Worm (Caenorhabditis elegans): ENCODE measurements around the gene srw-7.

The srw-7 gene

ce11 chrV:3805961-3806360 lies at the start of gene srw-7:
srw-7 (plus strand) TSS chrV:3806261.
- no peak for TF ChIP-seq C38D4.7 (GFP tag; optimal IDR thresholded peaks at IDR 0.05)
- no peak for TF ChIP-seq ceh-9 (tag; optimal IDR thresholded peaks at IDR 0.05)
- no peak for TF ChIP-seq nfya-1 (tag; optimal IDR thresholded peaks at IDR 0.05)
- TF ChIP-seq ceh-2 (tag; optimal IDR thresholded peaks at IDR 0.05): no peak
- no peak for TF ChIP-seq odd-2 (tag; optimal IDR thresholded peaks at IDR 0.05)
- no peak for TF ChIP-seq syd-9 (tag; optimal IDR thresholded peaks at IDR 0.05)
- no peak for TF ChIP-seq ceh-30 (tag; optimal IDR thresholded peaks at IDR 0.05)
- no peak for TF ChIP-seq fkh-10 (GFP tag; optimal IDR thresholded peaks at IDR 0.05)
- TF ChIP-seq ceh-45 (GFP tag; IDR thresholded peaks at IDR 0.05): no peak
- no peak for TF ChIP-seq K09A11.1 (tag; optimal IDR thresholded peaks at IDR 0.05; ENCODE audit: insufficient read depth)
- no peak for TF ChIP-seq mec-3 (tag; optimal IDR thresholded peaks at IDR 0.05; ENCODE audit: borderline replicate concordance)
- no peak for TF ChIP-seq rnt-1 (tag; optimal IDR thresholded peaks at IDR 0.05)
- TF ChIP-seq ceh-24 (tag; optimal IDR thresholded peaks at IDR 0.05): no peak
- no peak for TF ChIP-seq sox-4 (tag; optimal IDR thresholded peaks at IDR 0.05)
- no peak for TF ChIP-seq hlh-30 (tag; optimal IDR thresholded peaks at IDR 0.05; ENCODE audit: insufficient read depth)
- TF ChIP-seq madf-2 (tag; optimal IDR thresholded peaks at IDR 0.05): no peak
- TF ChIP-seq npax-4 (tag; optimal IDR thresholded peaks at IDR 0.05): no peak
- no peak for TF ChIP-seq sdc-2 (tag; optimal IDR thresholded peaks at IDR 0.05)
- no peak for TF ChIP-seq fax-1 (tag; optimal IDR thresholded peaks at IDR 0.05)
- TF ChIP-seq pqm-1 (tag; optimal IDR thresholded peaks at IDR 0.05): no peak

- TF ChIP-seq unc-55 (GFP tag; optimal IDR thresholded peaks at IDR 0.05): peak; percentile 34
- peak; percentile 5 for TF ChIP-seq dve-1 (tag; optimal IDR thresholded peaks at IDR 0.05)
- peak; percentile 12 for TF ChIP-seq hlh-30 (tag; optimal IDR thresholded peaks at IDR 0.05; ENCODE audit: insufficient read depth)
- peak; percentile 47 for TF ChIP-seq nfya-1 (tag; optimal IDR thresholded peaks at IDR 0.05)
- TF ChIP-seq ttx-3 (tag; optimal IDR thresholded peaks at IDR 0.05): no peak
Measured at ce11 chrV:3756887-3757286, 49.2 kb upstream of the srw-7 start, which contains the start of gene gid-7. gid-7 (minus strand) TSS chrV:3757074.

- TF ChIP-seq ceh-22 (tag; optimal IDR thresholded peaks at IDR 0.05) (no peak), nfya-1 (tag; optimal IDR thresholded peaks at IDR 0.05) (peak; percentile 34)
Measured at ce11 chrV:3759419-3759915, 46.6 kb upstream of the srw-7 start, which contains the start of gene chk-1. chk-1 (minus strand) TSS chrV:3759469.

DNA sequence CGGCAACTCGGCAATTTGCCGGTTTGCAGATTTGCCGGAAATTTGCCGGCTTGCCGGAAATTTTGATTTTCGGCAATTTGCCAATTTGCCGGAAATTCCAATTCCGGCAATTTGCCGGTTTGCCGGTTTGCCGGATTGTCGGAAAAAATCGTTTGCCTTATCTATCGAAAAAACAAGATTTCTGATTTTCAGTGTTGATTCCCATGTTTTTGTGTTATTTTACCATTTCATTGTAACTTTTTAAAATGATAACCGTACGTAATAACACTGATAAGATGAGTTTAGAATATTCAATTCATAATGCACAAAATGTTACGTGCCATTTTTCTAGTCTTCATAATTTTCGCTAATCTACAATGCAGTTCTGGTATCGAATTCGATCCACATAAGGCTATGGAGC lies 45.2 kb upstream of the srw-7 start, which contains the start of gene oac-55:
Gene oac-55, plus strand, starts transcription at position 301 of the 400 bp plus-strand sequence.
- no peak for TF ChIP-seq ref-2 (tag; optimal IDR thresholded peaks at IDR 0.05)
- no peak for TF ChIP-seq ceh-24 (tag; optimal IDR thresholded peaks at IDR 0.05)
- no peak for TF ChIP-seq ceh-48 (tag; optimal IDR thresholded peaks at IDR 0.05)
- TF ChIP-seq sdc-2 (tag; optimal IDR thresholded peaks at IDR 0.05): no peak
- no peak for TF ChIP-seq K02D7.2 (tag; optimal IDR thresholded peaks at IDR 0.05)
- no peak for TF ChIP-seq ttx-3 (tag; optimal IDR thresholded peaks at IDR 0.05)
- TF ChIP-seq ceh-31 (tag; optimal IDR thresholded peaks at IDR 0.05): no peak
- TF ChIP-seq sox-4 (tag; optimal IDR thresholded peaks at IDR 0.05): no peak
- TF ChIP-seq madf-2 (tag; optimal IDR thresholded peaks at IDR 0.05): no peak

DNA sequence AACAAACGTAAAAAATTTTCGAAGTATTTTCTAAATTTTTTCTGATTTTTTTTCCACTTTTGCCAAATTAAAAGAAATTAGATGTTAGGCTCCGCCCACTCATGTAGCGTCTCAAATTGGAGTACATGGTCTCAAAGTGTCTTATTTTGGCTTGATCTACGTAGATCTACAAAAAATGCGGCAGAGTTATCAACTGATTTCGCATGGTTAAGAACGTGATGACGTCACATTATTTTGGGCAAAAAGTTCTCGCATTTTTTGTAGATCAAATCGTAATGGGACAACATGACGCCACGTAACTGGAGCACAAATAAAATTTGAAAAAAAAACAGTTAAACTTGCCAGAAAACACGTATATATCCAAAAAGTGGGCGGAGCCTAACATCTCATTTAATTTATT lies 44.2 kb upstream of the srw-7 start:
- TF ChIP-seq pha-4 (tag; optimal IDR thresholded peaks at IDR 0.05): no peak
- no peak for TF ChIP-seq madf-2 (tag; optimal IDR thresholded peaks at IDR 0.05)
- no peak for TF ChIP-seq hlh-8 (tag; optimal IDR thresholded peaks at IDR 0.05)
- no peak for TF ChIP-seq ceh-22 (tag; optimal IDR thresholded peaks at IDR 0.05)
- TF ChIP-seq K02D7.2 (tag; optimal IDR thresholded peaks at IDR 0.05): no peak
- TF ChIP-seq zip-5 (tag; optimal IDR thresholded peaks at IDR 0.05): no peak
- no peak for TF ChIP-seq F13H6.1 (tag; optimal IDR thresholded peaks at IDR 0.05)
- TF ChIP-seq ceh-48 (tag; optimal IDR thresholded peaks at IDR 0.05): no peak
- no peak for TF ChIP-seq gmeb-2 (tag; optimal IDR thresholded peaks at IDR 0.05)
- TF ChIP-seq ceh-2 (tag; optimal IDR thresholded peaks at IDR 0.05): no peak
- no peak for TF ChIP-seq dve-1 (tag; optimal IDR thresholded peaks at IDR 0.05)
- no peak for TF ChIP-seq ceh-45 (GFP tag; IDR thresholded peaks at IDR 0.05)
- TF ChIP-seq dmd-4 (tag; optimal IDR thresholded peaks at IDR 0.05; ENCODE audit: borderline replicate concordance): no peak
- no peak for TF ChIP-seq sdc-2 (tag; optimal IDR thresholded peaks at IDR 0.05)
- TF ChIP-seq lin-11 (tag; optimal IDR thresholded peaks at IDR 0.05): no peak
- TF ChIP-seq pat-9 (tag; optimal IDR thresholded peaks at IDR 0.05): no peak
- TF ChIP-seq ceh-6 (GFP tag; optimal IDR thresholded peaks at IDR 0.05): no peak
